Fruit fly (Drosophila melanogaster) Kc167 (cell line): ENCODE results near the gene CG32986.

Source experiments
- Sin3A ChIP-seq: fragments of >200 bp; optimal IDR thresholded peaks from 2 replicates; lab custom pipeline; 2018; ENCODE audit warnings: missing external identifiers
- h ChIP-seq: fragments of >200 bp; optimal IDR thresholded peaks from 3 replicates; lab custom pipeline; 2018; ENCODE audit warnings: missing external identifiers
- insv ChIP-seq: fragments of >200 bp; optimal IDR thresholded peaks from 3 replicates; lab custom pipeline; 2018; ENCODE audit warnings: missing external identifiers
- psq ChIP-seq: fragments of >200 bp; optimal IDR thresholded peaks from 2 replicates; lab custom pipeline; 2017; ENCODE audit warnings: missing external identifiers
- ttk ChIP-seq: sonication (Bioruptor generic); optimal IDR thresholded peaks from 2 replicates; lab custom pipeline; 2017; ENCODE audit warnings: missing external identifiers

DNA sequence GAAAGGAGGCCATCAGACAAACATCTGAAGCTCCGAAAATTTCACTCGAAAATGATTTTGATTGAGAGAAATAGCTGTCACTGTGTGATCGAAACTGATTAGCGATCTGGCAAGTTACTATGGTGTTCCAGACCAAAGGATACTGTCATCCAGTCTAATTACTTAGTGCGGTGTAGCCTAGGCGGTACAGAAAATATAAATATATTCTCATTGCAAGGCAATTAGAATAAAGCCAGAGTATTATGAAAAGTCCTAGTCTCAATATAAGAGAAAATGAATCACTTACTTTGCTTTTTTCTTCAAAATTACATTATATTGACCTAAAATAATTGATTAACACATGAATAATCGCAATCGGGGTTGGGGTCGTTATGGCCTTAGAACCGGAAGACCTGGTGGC lies 2.0 kb downstream of the CG32986 start, which contains the start of gene CG32988:
- TF ChIP-seq h (lab: Kevin White, UChicago) (no peak), insv (no peak), psq (lab: Kevin White, UChicago) (no peak), Sin3A (lab: Kevin White, UChicago) (no peak), ttk (no peak)
